Fruit fly (Drosophila melanogaster) whole organism, wandering third instar larva: ENCODE data around the gene CG32249.

Experiments
- HLH106 ChIP-seq: fragments of 200-800 bp; optimal IDR thresholded peaks from 3 replicates; lab custom pipeline; 2019; ENCODE audit warnings: missing biosample characterization, mild to moderate bottlenecking, missing genetic modification characterization, moderate library complexity
- OdsH ChIP-seq: fragments of 200-800 bp; sonication (Bioruptor generic); optimal IDR thresholded peaks from 2 replicates; lab custom pipeline; 2016; ENCODE audit warnings: missing biosample characterization, mild to moderate bottlenecking, missing genetic modification characterization
- pan ChIP-seq: fragments of >200 bp; optimal IDR thresholded peaks from 2 replicates; lab custom pipeline; 2017

- TF ChIP-seq pan (lab: Kevin White, UChicago), result no peak
- no peak for TF ChIP-seq OdsH (GFP tag; lab: Kevin White, UChicago)
- no peak for TF ChIP-seq HLH106 (tag; lab: Kevin White, UChicago)
These were observed 24.0 kb upstream of the CG32249 start for dm6 chr3L:4445824-4446223.
